Fruit fly (Drosophila melanogaster): ENCODE measurements around the gene Tmem43.

The Tmem43 gene

dm6 chr3L:7863766-7864305, 51.1 kb downstream of the Tmem43 start (continued):
- TF ChIP-seq wek (GFP tag; optimal IDR thresholded peaks at IDR 0.05) (no peak), dmrt99B (tag; optimal IDR thresholded peaks at IDR 0.05) (peak; percentile 58), peb (GFP tag; IDR thresholded peaks at IDR 0.05) (no peak), CG9437 (GFP tag; optimal IDR thresholded peaks at IDR 0.05) (peak; percentile 51), CG3838 (GFP tag; optimal IDR thresholded peaks at IDR 0.05) (no peak), onecut (GFP tag; IDR thresholded peaks at IDR 0.05) (peak; percentile 21; the same call in 1 of the 2 replicates), CG10959 (GFP tag; IDR thresholded peaks at IDR 0.05) (no peak), Gug (GFP tag; IDR thresholded peaks at IDR 0.05) (peak; percentile 36; the same call in 1 of the 4 replicates), H2.0 (GFP tag; IDR thresholded peaks at IDR 0.05) (no peak; the same call in 1 of the 2 replicates), CG18262 (tag; optimal IDR thresholded peaks at IDR 0.05) (peak; percentile 44), CG7556 (GFP tag; optimal IDR thresholded peaks at IDR 0.05) (peak; percentile 70), disco-r (GFP tag; optimal IDR thresholded peaks at IDR 0.05) (no peak), dimm (GFP tag; IDR thresholded peaks at IDR 0.05) (no peak), CoRest (tag; optimal IDR thresholded peaks at IDR 0.05) (peak; percentile 82), row (GFP tag; IDR thresholded peaks at IDR 0.05) (peak; percentile 77), croc (GFP tag; conservative IDR thresholded peaks at IDR 0.05) (peak; percentile 24; the same call in 1 of the 3 replicates), CG5953 (GFP tag; IDR thresholded peaks at IDR 0.05) (no peak), CG32767 (GFP tag; IDR thresholded peaks at IDR 0.05) (peak; percentile 65), prd (optimal IDR thresholded peaks at IDR 0.05) (no peak), prd (GFP tag; IDR thresholded peaks at IDR 0.05) (peak; percentile 69), Dek (tag; optimal IDR thresholded peaks at IDR 0.05) (peak; percentile 66), MESR4 (GFP tag; optimal IDR thresholded peaks at IDR 0.05) (no peak), Myb (GFP tag; optimal IDR thresholded peaks at IDR 0.05) (peak; percentile 6), rib (GFP tag; IDR thresholded peaks at IDR 0.05) (peak; percentile 75; the same call in 1 of the 2 replicates), gsb-n (tag; optimal IDR thresholded peaks at IDR 0.05) (no peak), twi (tag; optimal IDR thresholded peaks at IDR 0.05) (peak; percentile 7), pho (GFP tag; optimal IDR thresholded peaks at IDR 0.05) (peak; percentile 41), Camta (GFP tag; optimal IDR thresholded peaks at IDR 0.05) (no peak), ac (GFP tag; optimal IDR thresholded peaks at IDR 0.05) (no peak), CG10565 (GFP tag; optimal IDR thresholded peaks at IDR 0.05) (no peak), Dfd (GFP tag; optimal IDR thresholded peaks at IDR 0.05) (no peak), ssp (GFP tag; IDR thresholded peaks at IDR 0.05) (peak; percentile 45; the same call in 1 of the 2 replicates), cas (GFP tag; IDR thresholded peaks at IDR 0.05) (peak; percentile 60), Kr (GFP tag; optimal IDR thresholded peaks at IDR 0.05) (no peak), E2f1 (GFP tag; IDR thresholded peaks at IDR 0.05) (peak; percentile 66), Eip74EF (GFP tag; optimal IDR thresholded peaks at IDR 0.05) (no peak), toy (GFP tag; IDR thresholded peaks at IDR 0.05) (peak; percentile 59; the same call in 1 of the 2 replicates), Drgx (GFP tag; IDR thresholded peaks at IDR 0.05) (peak; percentile 88), CG42726 (GFP tag; IDR thresholded peaks at IDR 0.05; ENCODE audit: partially characterized antibody) (no peak), Dref (GFP tag; IDR thresholded peaks at IDR 0.05) (no peak), jigr1 (GFP tag; IDR thresholded peaks at IDR 0.05) (no peak), aop (GFP tag; IDR thresholded peaks at IDR 0.05) (no peak), NC2α (GFP tag; optimal IDR thresholded peaks at IDR 0.05) (no peak), Ptx1 (GFP tag; IDR thresholded peaks at IDR 0.05) (peak; percentile 87), PHDP (tag; optimal IDR thresholded peaks at IDR 0.05) (peak; percentile 76), CG4617 (GFP tag; optimal IDR thresholded peaks at IDR 0.05; ENCODE audit: borderline replicate concordance) (no peak), YL-1 (GFP tag; optimal IDR thresholded peaks at IDR 0.05) (no peak), pan (optimal IDR thresholded peaks at IDR 0.05) (no peak), pan (GFP tag; optimal IDR thresholded peaks at IDR 0.05 in 1 of 2, IDR thresholded peaks at IDR 0.05 in 1 of 2) (peak in 1 of 2 experiments; percentile 78), psq (GFP tag; optimal IDR thresholded peaks at IDR 0.05) (peak; percentile 7), Hmr (GFP tag; optimal IDR thresholded peaks at IDR 0.05) (peak; percentile 81), CG30020 (tag; optimal IDR thresholded peaks at IDR 0.05) (no peak)
